Worm (Caenorhabditis elegans) whole organism, L4/young adult: ENCODE data around the gene Y38H6A.5.

ENCODE experiments used
- W03F9.2 ChIP-seq: fragments of 150-350 bp; optimal IDR thresholded peaks from 2 replicates; lab custom pipeline; 2014; ENCODE audit warnings: missing biosample characterization, missing genetic modification characterization
- dao-5 ChIP-seq: sonication (generic microtip); optimal IDR thresholded peaks from 2 replicates; lab custom pipeline; 2016; ENCODE audit warnings: missing genotype, missing genetic modification characterization, moderate library complexity, missing compliant biosample characterization
- him-1 ChIP-seq: sonication (generic microtip); optimal IDR thresholded peaks from 2 replicates; lab custom pipeline; 2016; ENCODE audit warnings: missing genotype, missing genetic modification reagents, missing genetic modification characterization, missing compliant biosample characterization

DNA sequence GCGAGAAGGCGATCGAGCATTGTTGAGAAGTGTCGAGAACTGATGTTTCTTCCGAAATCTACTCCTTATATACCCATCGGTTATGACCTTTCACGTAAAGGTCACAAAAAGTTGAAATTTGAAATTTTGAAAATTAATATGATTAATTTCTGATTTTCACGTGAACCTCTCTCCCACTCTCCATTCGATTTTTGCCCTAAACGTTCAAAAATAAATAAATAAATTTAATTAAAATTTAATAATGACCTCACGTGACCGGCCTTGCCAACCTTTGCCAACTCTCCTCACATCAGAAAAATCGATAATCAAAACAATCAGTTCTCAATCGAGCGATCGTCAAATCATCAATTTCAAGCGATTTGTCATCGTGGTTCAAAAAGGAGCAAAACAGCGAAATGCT lies 17.7 kb downstream of the Y38H6A.5 start, which contains the start of gene Y113G7C.1:
- no peak for TF ChIP-seq him-1
- no peak for TF ChIP-seq W03F9.2 (tag; lab: Kevin White, UChicago)
- no peak for TF ChIP-seq dao-5
